Worm (Caenorhabditis elegans): ENCODE results near the gene Y54G11A.1.

Y54G11A.1 gene

ce11 chrII:14230075-14230474 lies 38.9 kb downstream of the Y54G11A.1 start:
- TF ChIP-seq fkh-10 (GFP tag; optimal IDR thresholded peaks at IDR 0.05) (no peak), ama-1 (optimal IDR thresholded peaks at IDR 0.05) (no peak), nhr-23 (tag; optimal IDR thresholded peaks at IDR 0.05) (no peak), nhr-76 (tag; optimal IDR thresholded peaks at IDR 0.05) (no peak), pha-4 (tag; optimal IDR thresholded peaks at IDR 0.05) (no peak), egl-27 (tag; optimal IDR thresholded peaks at IDR 0.05) (no peak)

- TF ChIP-seq lin-39 (tag; optimal IDR thresholded peaks at IDR 0.05) (no peak), nhr-67 (tag; optimal IDR thresholded peaks at IDR 0.05) (no peak), nhr-25 (tag; optimal IDR thresholded peaks at IDR 0.05) (no peak), unc-62 (GFP tag; optimal IDR thresholded peaks at IDR 0.05) (no peak)
Observed at ce11 chrII:14226175-14226574, 42.8 kb downstream of the Y54G11A.1 start, which contains the start of gene Y48B6A.13. TSS of gene Y48B6A.13 (minus strand) at chrII:14226275.

ce11 chrII:14218142-14218541 lies 50.9 kb downstream of the Y54G11A.1 start:
- TF ChIP-seq jun-1 (tag; optimal IDR thresholded peaks at IDR 0.05), result no peak
- no peak for TF ChIP-seq ceh-82 (tag; optimal IDR thresholded peaks at IDR 0.05)
- TF ChIP-seq nhr-76 (tag; optimal IDR thresholded peaks at IDR 0.05), result no peak
- TF ChIP-seq nhr-67 (tag; optimal IDR thresholded peaks at IDR 0.05), result no peak
- TF ChIP-seq unc-39 (tag; optimal IDR thresholded peaks at IDR 0.05), result no peak
- no peak for TF ChIP-seq elt-1 (tag; optimal IDR thresholded peaks at IDR 0.05)
- TF ChIP-seq nhr-77 (tag; optimal IDR thresholded peaks at IDR 0.05), result no peak
- TF ChIP-seq fos-1 (tag; optimal IDR thresholded peaks at IDR 0.05), result no peak
- no peak for TF ChIP-seq R02D3.7 (tag; optimal IDR thresholded peaks at IDR 0.05)
- TF ChIP-seq zag-1 (tag; optimal IDR thresholded peaks at IDR 0.05), result no peak
- TF ChIP-seq lin-39 (tag; optimal IDR thresholded peaks at IDR 0.05), result no peak
- no peak for TF ChIP-seq ceh-16 (tag; optimal IDR thresholded peaks at IDR 0.05)
- TF ChIP-seq unc-62 (GFP tag; optimal IDR thresholded peaks at IDR 0.05), result no peak
- TF ChIP-seq nhr-43 (tag; optimal IDR thresholded peaks at IDR 0.05; ENCODE audit: poor library complexity, severe bottlenecking), result no peak
- TF ChIP-seq mml-1 (tag; optimal IDR thresholded peaks at IDR 0.05), result no peak
- TF ChIP-seq nhr-23 (tag; optimal IDR thresholded peaks at IDR 0.05), result no peak
- TF ChIP-seq daf-12 (tag; optimal IDR thresholded peaks at IDR 0.05), result no peak
- no peak for TF ChIP-seq nfya-1 (tag; optimal IDR thresholded peaks at IDR 0.05; ENCODE audit: insufficient read depth)
- no peak for TF ChIP-seq ceh-9 (tag; optimal IDR thresholded peaks at IDR 0.05)

- TF ChIP-seq zag-1 (tag; optimal IDR thresholded peaks at IDR 0.05) (no peak), nhr-76 (tag; optimal IDR thresholded peaks at IDR 0.05) (no peak), sea-2 (GFP tag; optimal IDR thresholded peaks at IDR 0.05) (no peak), nhr-12 (tag; optimal IDR thresholded peaks at IDR 0.05) (no peak), unc-62 (GFP tag; optimal IDR thresholded peaks at IDR 0.05) (no peak), lsy-12 (tag; optimal IDR thresholded peaks at IDR 0.05) (no peak), pha-4 (tag; optimal IDR thresholded peaks at IDR 0.05) (no peak), ama-1 (optimal IDR thresholded peaks at IDR 0.05) (no peak), elt-1 (tag; optimal IDR thresholded peaks at IDR 0.05) (no peak), fkh-10 (GFP tag; optimal IDR thresholded peaks at IDR 0.05) (no peak), R02D3.7 (tag; optimal IDR thresholded peaks at IDR 0.05) (no peak), ceh-16 (tag; optimal IDR thresholded peaks at IDR 0.05) (no peak), fkh-2 (tag; optimal IDR thresholded peaks at IDR 0.05) (no peak)
Observed at ce11 chrII:14214109-14214508, 54.9 kb downstream of the Y54G11A.1 start, which contains the start of gene Y48B6A.10. TSS of gene Y48B6A.10 (plus strand) at chrII:14214409.

- TF ChIP-seq mdl-1 (tag; optimal IDR thresholded peaks at IDR 0.05) (no peak), hmg-11 (tag; optimal IDR thresholded peaks at IDR 0.05) (no peak), zag-1 (tag; optimal IDR thresholded peaks at IDR 0.05) (no peak), sea-2 (GFP tag; optimal IDR thresholded peaks at IDR 0.05) (no peak), nhr-25 (tag; optimal IDR thresholded peaks at IDR 0.05) (no peak), pqm-1 (tag; optimal IDR thresholded peaks at IDR 0.05) (no peak), elt-3 (tag; optimal IDR thresholded peaks at IDR 0.05) (no peak), ZK546.5 (tag; optimal IDR thresholded peaks at IDR 0.05) (no peak)
Observed at ce11 chrII:14211118-14211517, 57.9 kb downstream of the Y54G11A.1 start, which contains the start of gene hot-7. TSS of gene hot-7 (plus strand) at chrII:14211418.
